Fruit fly (Drosophila melanogaster): ENCODE results near the gene Tsf1.

DNA sequence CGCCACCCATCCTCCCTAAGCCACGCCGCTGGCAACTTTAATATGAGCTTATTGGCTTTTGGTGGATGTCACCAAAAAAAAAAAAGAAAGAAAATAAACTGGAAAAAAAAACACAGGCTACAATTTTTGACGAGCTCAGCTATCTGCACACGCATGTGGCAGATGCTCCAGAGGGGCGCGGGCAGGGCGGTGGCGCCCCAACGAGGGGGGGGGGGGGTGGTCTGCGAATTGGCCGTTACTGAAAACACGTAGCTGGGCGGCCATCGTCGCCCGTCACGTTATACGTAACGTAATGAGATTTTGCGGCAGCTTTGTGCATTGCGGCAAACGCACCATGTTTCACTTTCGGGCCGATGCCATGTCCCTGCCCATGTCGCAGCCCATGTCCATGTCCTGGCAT lies 36.3 kb upstream of the Tsf1 start:
- TF ChIP-seq Hr38 (GFP tag; optimal IDR thresholded peaks at IDR 0.05) (no peak), Smox (GFP tag; optimal IDR thresholded peaks at IDR 0.05) (no peak), Hr39 (GFP tag; optimal IDR thresholded peaks at IDR 0.05) (no peak), CG8319 (GFP tag; optimal IDR thresholded peaks at IDR 0.05) (no peak), CG6854 (GFP tag; optimal IDR thresholded peaks at IDR 0.05) (no peak), Eip78C (GFP tag) (no peak), spab (GFP tag; optimal IDR thresholded peaks at IDR 0.05) (no peak), CG6163 (GFP tag; IDR thresholded peaks at IDR 0.05) (no peak), Gug (GFP tag; IDR thresholded peaks at IDR 0.05) (no peak)
